Fruit fly (Drosophila melanogaster): ENCODE measurements around the gene NijA.
A peak's percentile ranks its signal among the peaks of the same experiment; 100 is the strongest.

NijA gene

DNA sequence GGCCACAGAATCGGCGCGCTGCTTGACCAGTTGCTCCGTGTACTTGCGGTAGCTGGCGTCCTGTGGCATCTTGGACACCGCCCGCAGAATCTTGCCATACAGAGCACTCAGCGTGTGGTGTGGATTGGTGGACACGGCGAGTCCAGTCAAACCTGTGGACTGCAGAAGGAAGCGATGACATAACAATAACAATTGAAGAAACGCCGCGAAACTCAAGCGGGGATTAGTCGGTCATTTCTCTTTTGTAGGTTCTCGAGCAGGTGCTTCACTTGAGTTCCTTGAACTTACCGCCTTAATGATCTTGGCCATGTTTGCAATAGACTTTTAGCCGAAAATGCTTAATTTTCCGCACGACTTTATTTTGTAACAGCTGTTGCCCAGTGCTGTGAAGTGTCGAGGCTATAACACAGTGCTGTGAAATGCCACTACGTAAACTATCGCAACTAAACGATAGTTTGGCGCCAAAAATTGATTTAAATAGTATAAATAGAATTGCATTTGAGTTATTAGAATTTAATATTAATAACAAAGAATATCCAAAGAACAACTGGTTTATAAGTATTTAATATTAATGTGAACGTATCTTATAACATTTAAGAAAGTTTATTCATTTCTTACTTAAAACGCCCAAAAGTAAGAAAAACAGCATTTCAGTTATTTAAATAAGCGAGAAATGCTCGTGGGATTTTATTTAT, 2.8 kb downstream of the NijA start, which contains the start of gene ND-13B (continued):
- TF ChIP-seq CG8944 (GFP tag; optimal IDR thresholded peaks at IDR 0.05) (no peak), CG4617 (GFP tag; optimal IDR thresholded peaks at IDR 0.05; ENCODE audit: borderline replicate concordance) (peak; percentile 22), ara (GFP tag; IDR thresholded peaks at IDR 0.05) (no peak), danr (GFP tag; IDR thresholded peaks at IDR 0.05) (no peak), MTF-1 (GFP tag; optimal IDR thresholded peaks at IDR 0.05; ENCODE audit: borderline replicate concordance) (peak; percentile 1), Dek (tag; optimal IDR thresholded peaks at IDR 0.05) (no peak), crp (GFP tag; optimal IDR thresholded peaks at IDR 0.05) (peak; percentile 48 to 91), hbn (GFP tag; IDR thresholded peaks at IDR 0.05; ENCODE audit: partially characterized antibody) (peak; percentile 60; the same call in 1 of the 2 replicates), CG4707 (GFP tag; optimal IDR thresholded peaks at IDR 0.05) (no peak), CG30020 (tag; optimal IDR thresholded peaks at IDR 0.05) (no peak), CG31388 (GFP tag; optimal IDR thresholded peaks at IDR 0.05) (no peak), Dll (GFP tag; IDR thresholded peaks at IDR 0.05; ENCODE audit: partially characterized antibody) (peak; percentile 80), CG18599 (GFP tag; optimal IDR thresholded peaks at IDR 0.05) (peak; percentile 37), CG17359 (tag; optimal IDR thresholded peaks at IDR 0.05) (no peak), Sox100B (GFP tag; optimal IDR thresholded peaks at IDR 0.05) (peak; percentile 24), CG11093 (GFP tag; IDR thresholded peaks at IDR 0.05) (no peak), mirr (GFP tag; optimal IDR thresholded peaks at IDR 0.05) (no peak), zfh2 (GFP tag; optimal IDR thresholded peaks at IDR 0.05) (peak; percentile 47), rib (GFP tag; IDR thresholded peaks at IDR 0.05) (no peak), HLHmδ (GFP tag; optimal IDR thresholded peaks at IDR 0.05) (no peak), CG9215 (GFP tag; IDR thresholded peaks at IDR 0.05) (no peak), tup (GFP tag; optimal IDR thresholded peaks at IDR 0.05) (no peak), Ets65A (GFP tag) (peak; percentile 95), CG15011 (GFP tag; optimal IDR thresholded peaks at IDR 0.05) (no peak), CG3838 (GFP tag; optimal IDR thresholded peaks at IDR 0.05) (no peak), dysf (GFP tag; IDR thresholded peaks at IDR 0.05) (no peak), CG2120 (GFP tag; optimal IDR thresholded peaks at IDR 0.05) (peak; percentile 63), CG2116 (GFP tag; optimal IDR thresholded peaks at IDR 0.05) (peak; percentile 1), pita (GFP tag; optimal IDR thresholded peaks at IDR 0.05) (no peak), CG10654 (GFP tag; optimal IDR thresholded peaks at IDR 0.05) (peak; percentile 16), CG31224 (GFP tag; IDR thresholded peaks at IDR 0.05) (no peak), Sry-δ (GFP tag; optimal IDR thresholded peaks at IDR 0.05) (peak; percentile 69), gro (GFP tag; optimal IDR thresholded peaks at IDR 0.05) (no peak), ase (GFP tag; IDR thresholded peaks at IDR 0.05) (no peak), CG32532 (GFP tag; IDR thresholded peaks at IDR 0.05) (no peak), slbo (GFP tag; IDR thresholded peaks at IDR 0.05) (peak; percentile 40; the same call in 1 of the 2 replicates), CG6683 (GFP tag; optimal IDR thresholded peaks at IDR 0.05) (peak; percentile 7), amos (GFP tag; IDR thresholded peaks at IDR 0.05; ENCODE audit: partially characterized antibody) (peak; percentile 77; the same call in 1 of the 2 replicates), NC2β (GFP tag; optimal IDR thresholded peaks at IDR 0.05) (no peak), emc (GFP tag; optimal IDR thresholded peaks at IDR 0.05) (no peak), CG17829 (tag; optimal IDR thresholded peaks at IDR 0.05) (no peak), bbx (GFP tag; IDR thresholded peaks at IDR 0.05; ENCODE audit: partially characterized antibody) (peak; percentile 81), MBD-R2 (GFP tag; IDR thresholded peaks at IDR 0.05) (peak; percentile 88), Dip3 (GFP tag; optimal IDR thresholded peaks at IDR 0.05) (peak; percentile 10), CG8388 (GFP tag; optimal IDR thresholded peaks at IDR 0.05) (no peak), Dp (GFP tag; optimal IDR thresholded peaks at IDR 0.05) (peak; percentile 91), CG10959 (GFP tag; IDR thresholded peaks at IDR 0.05) (no peak), H2.0 (GFP tag; IDR thresholded peaks at IDR 0.05) (no peak), dpn (GFP tag; optimal IDR thresholded peaks at IDR 0.05) (peak in 1 of 2 experiments; percentile 10), z (GFP tag; IDR thresholded peaks at IDR 0.05) (no peak)
